Fruit fly (Drosophila melanogaster) S2 (cell line): ENCODE results near the gene CG5653.

ENCODE experiments used
- CG8478 ChIP-seq: fragments of >200 bp; optimal IDR thresholded peaks from 2 replicates; lab custom pipeline; 2018
- CTCF ChIP-seq, 2 experiments: fragments of >200 bp; optimal IDR thresholded peaks; 2 replicates each; lab custom pipeline; 2018

dm6 chr3L:8955199-8955598 lies 11.0 kb downstream of the CG5653 start:
- TF ChIP-seq CTCF (optimal IDR thresholded peaks at IDR 0.05; lab: Kevin White, UChicago) (no peak), CG8478 (lab: Kevin White, UChicago) (no peak)
